Worm (Caenorhabditis elegans) whole organism, L2 larva: ENCODE results near the gene trcs-2.

ENCODE experiments used
- C34F6.9 ChIP-seq: fragments of 150-350 bp; optimal IDR thresholded peaks from 2 replicates; lab custom pipeline; 2014; ENCODE audit warnings: missing biosample characterization, missing genetic modification characterization
- F13H6.1 ChIP-seq: sonication (generic microtip); optimal IDR thresholded peaks from 2 replicates; lab custom pipeline; 2016; ENCODE audit warnings: missing genetic modification characterization, missing compliant biosample characterization
- R02D3.7 ChIP-seq: fragments of 150-350 bp; optimal IDR thresholded peaks from 2 replicates; lab custom pipeline; 2014; ENCODE audit warnings: missing biosample characterization, missing genetic modification characterization
- Y55F3AM.14 ChIP-seq: fragments of 200-800 bp; sonication (Bioruptor generic); optimal IDR thresholded peaks from 2 replicates; lab custom pipeline; 2018; ENCODE audit warnings: mild to moderate bottlenecking, missing genetic modification characterization, missing compliant biosample characterization
- ZK546.5 ChIP-seq: sonication (generic microtip); optimal IDR thresholded peaks from 2 replicates; lab custom pipeline; 2017; ENCODE audit warnings: missing biosample characterization, missing genetic modification characterization
- aly-2 ChIP-seq: fragments of 150-350 bp; optimal IDR thresholded peaks from 2 replicates; lab custom pipeline; 2014; ENCODE audit warnings: missing biosample characterization, missing genetic modification characterization
- ama-1 ChIP-seq: fragments of 150-350 bp; optimal IDR thresholded peaks from 2 replicates; lab custom pipeline; 2018; ENCODE audit warnings: inconsistent platforms
- blmp-1 ChIP-seq: sonication (generic microtip); optimal IDR thresholded peaks from 2 replicates; lab custom pipeline; 2017; ENCODE audit warnings: missing genetic modification characterization, mild to moderate bottlenecking, missing compliant biosample characterization, antibody characterized with exemption, moderate library complexity; ENCODE audit not compliant: insufficient read depth
- ceh-16 ChIP-seq: fragments of 150-350 bp; optimal IDR thresholded peaks from 2 replicates; lab custom pipeline; 2014; ENCODE audit warnings: missing biosample characterization, missing genetic modification characterization
- ceh-82 ChIP-seq: fragments of 150-350 bp; optimal IDR thresholded peaks from 2 replicates; lab custom pipeline; 2014; ENCODE audit warnings: missing biosample characterization, missing genetic modification characterization
- crh-2 ChIP-seq: sonication (generic microtip); optimal IDR thresholded peaks from 2 replicates; lab custom pipeline; 2017; ENCODE audit warnings: missing biosample characterization, missing genetic modification characterization
- dmd-4 ChIP-seq: sonication (generic microtip); optimal IDR thresholded peaks from 2 replicates; lab custom pipeline; 2017; ENCODE audit warnings: missing biosample characterization, missing genetic modification characterization
- egl-27 ChIP-seq: sonication (generic microtip); optimal IDR thresholded peaks from 3 replicates; lab custom pipeline; 2017; ENCODE audit warnings: missing biosample characterization, missing genetic modification reagents, missing genetic modification characterization
- elt-3 ChIP-seq: sonication (generic microtip); optimal IDR thresholded peaks from 2 replicates; lab custom pipeline; 2017; ENCODE audit warnings: missing biosample characterization, missing genetic modification characterization
- fos-1 ChIP-seq: fragments of 150-350 bp; optimal IDR thresholded peaks from 2 replicates; lab custom pipeline; 2014; ENCODE audit warnings: missing biosample characterization, missing genetic modification characterization
- gmeb-1 ChIP-seq: fragments of 150-350 bp; optimal IDR thresholded peaks from 2 replicates; lab custom pipeline; 2014; ENCODE audit warnings: missing biosample characterization, missing genetic modification characterization
- lin-11 ChIP-seq: fragments of 150-350 bp; sonication (generic microtip); optimal IDR thresholded peaks from 2 replicates; lab custom pipeline; 2014; ENCODE audit warnings: missing biosample characterization, missing genetic modification characterization, inconsistent platforms, mixed read lengths
- lin-13 ChIP-seq: fragments of 150-350 bp; optimal IDR thresholded peaks from 2 replicates; lab custom pipeline; 2014; ENCODE audit warnings: missing biosample characterization, missing genetic modification reagents, missing genetic modification characterization
- lin-39 ChIP-seq: fragments of 150-350 bp; optimal IDR thresholded peaks from 2 replicates; lab custom pipeline; 2014; ENCODE audit warnings: missing biosample characterization, missing genetic modification reagents, missing genetic modification characterization
- lsy-2 ChIP-seq, 2 experiments: fragments of 150-350 bp in 1 of 2; sonication (generic microtip) in 1 of 2; optimal IDR thresholded peaks; 2 replicates each; lab custom pipeline; 2014 to 2017; ENCODE audit warnings: missing biosample characterization in 2 of 2, missing genetic modification characterization in 2 of 2
- mab-5 ChIP-seq: fragments of 150-350 bp; optimal IDR thresholded peaks from 2 replicates; lab custom pipeline; 2014; ENCODE audit warnings: missing biosample characterization, missing genetic modification characterization
- mdl-1 ChIP-seq, 2 experiments: fragments of 150-350 bp in 1 of 2; sonication (generic microtip) in 1 of 2; optimal IDR thresholded peaks; 2 replicates each; lab custom pipeline; 2017; ENCODE audit warnings: missing biosample characterization in 2 of 2, missing genetic modification characterization in 2 of 2
- nhr-10 ChIP-seq: sonication (generic microtip); optimal IDR thresholded peaks from 2 replicates; lab custom pipeline; 2017; ENCODE audit warnings: missing biosample characterization, missing genetic modification characterization
- nhr-11 ChIP-seq: fragments of 150-350 bp; optimal IDR thresholded peaks from 2 replicates; lab custom pipeline; 2014; ENCODE audit warnings: missing biosample characterization, missing genetic modification characterization
- nhr-129 ChIP-seq: fragments of 150-350 bp; optimal IDR thresholded peaks from 2 replicates; lab custom pipeline; 2014; ENCODE audit warnings: missing biosample characterization, missing genetic modification characterization
- nhr-21 ChIP-seq: fragments of 150-350 bp; optimal IDR thresholded peaks from 2 replicates; lab custom pipeline; 2014; ENCODE audit warnings: missing biosample characterization, missing genetic modification characterization
- nhr-23 ChIP-seq: fragments of 150-350 bp; optimal IDR thresholded peaks from 2 replicates; lab custom pipeline; 2014; ENCODE audit warnings: missing biosample characterization, missing genetic modification reagents, missing genetic modification characterization
- nhr-237 ChIP-seq: fragments of 150-350 bp; optimal IDR thresholded peaks from 2 replicates; lab custom pipeline; 2014; ENCODE audit warnings: missing biosample characterization, missing genetic modification characterization
- nhr-6 ChIP-seq: fragments of 150-350 bp; optimal IDR thresholded peaks from 2 replicates; lab custom pipeline; 2014; ENCODE audit warnings: missing biosample characterization, missing genetic modification characterization
- peb-1 ChIP-seq: fragments of 150-350 bp; optimal IDR thresholded peaks from 2 replicates; lab custom pipeline; 2014; ENCODE audit warnings: missing biosample characterization, missing genetic modification characterization
- sem-4 ChIP-seq: fragments of 150-350 bp; optimal IDR thresholded peaks from 2 replicates; lab custom pipeline; 2014; ENCODE audit warnings: missing biosample characterization, missing genetic modification reagents, missing genetic modification characterization
- sma-3 ChIP-seq: sonication (generic microtip); optimal IDR thresholded peaks from 2 replicates; lab custom pipeline; 2016; ENCODE audit warnings: missing genetic modification reagents, missing genetic modification characterization, missing compliant biosample characterization
- sma-9 ChIP-seq, 2 experiments: fragments of 150-350 bp in 1 of 2; sonication (generic microtip) in 1 of 2; optimal IDR thresholded peaks; 2 replicates each; lab custom pipeline; 2014 to 2016; ENCODE audit warnings: missing genetic modification characterization in 2 of 2, mild to moderate bottlenecking in 1 of 2, missing biosample characterization in 1 of 2, missing compliant biosample characterization in 1 of 2, missing genetic modification reagents in 1 of 2, moderate library complexity in 1 of 2
- snpc-4 ChIP-seq: fragments of 150-350 bp; optimal IDR thresholded peaks from 2 replicates; lab custom pipeline; 2014; ENCODE audit warnings: missing biosample characterization, missing genetic modification characterization
- unc-55 ChIP-seq: fragments of 150-350 bp; sonication (generic microtip); optimal IDR thresholded peaks from 3 replicates; lab custom pipeline; 2014; ENCODE audit warnings: missing biosample characterization, missing genetic modification reagents, missing genetic modification characterization
- unc-62 ChIP-seq: fragments of 150-350 bp; optimal IDR thresholded peaks from 2 replicates; lab custom pipeline; 2014; ENCODE audit warnings: missing biosample characterization, missing genetic modification reagents, missing genetic modification characterization
- zag-1 ChIP-seq: fragments of 150-350 bp; optimal IDR thresholded peaks from 2 replicates; lab custom pipeline; 2014; ENCODE audit warnings: missing biosample characterization, missing genetic modification characterization
- ztf-1 ChIP-seq: fragments of 200-800 bp; sonication (Bioruptor generic); conservative IDR thresholded peaks from 2 replicates; pipeline ENCODE4 v1.3.6; 2022; ENCODE audit warnings: missing genetic modification characterization, missing compliant biosample characterization
- ztf-4 ChIP-seq: fragments of 150-350 bp; optimal IDR thresholded peaks from 2 replicates; lab custom pipeline; 2014; ENCODE audit warnings: missing biosample characterization, missing genetic modification characterization

trcs-2 gene

ce11 chrII:8710317-8710716, 12.0 kb upstream of the trcs-2 start, which contains the start of gene srg-15:
Gene srg-15 (minus strand): TSS chrII:8710417.
- TF ChIP-seq ztf-4 (no peak), dmd-4 (no peak), lin-13 (no peak), R02D3.7 (tag; lab: Kevin White, UChicago) (no peak), C34F6.9 (tag; lab: Kevin White, UChicago) (no peak), crh-2 (no peak), nhr-237 (tag; lab: Kevin White, UChicago) (no peak), zag-1 (tag; lab: Kevin White, UChicago) (no peak), nhr-11 (tag; lab: Kevin White, UChicago) (no peak), mdl-1 (tag; optimal IDR thresholded peaks at IDR 0.05; lab: Kevin White, UChicago) (no peak), ama-1 (lab: Kevin White, UChicago) (no peak), ceh-16 (no peak), elt-3 (tag; lab: Kevin White, UChicago) (no peak), fos-1 (tag; lab: Kevin White, UChicago) (no peak), lsy-2 (tag; optimal IDR thresholded peaks at IDR 0.05; lab: Kevin White, UChicago) (no peak), nhr-21 (tag; lab: Kevin White, UChicago) (no peak), nhr-23 (tag; lab: Kevin White, UChicago) (no peak), nhr-6 (tag; lab: Kevin White, UChicago) (no peak), ceh-82 (tag; lab: Kevin White, UChicago) (no peak)

ce11 chrII:8714913-8715447, 7.3 kb upstream of the trcs-2 start, which contains the start of the genes rab-21 and T01B7.13:
Gene rab-21 (minus strand): TSS chrII:8715013.
Gene T01B7.13 (plus strand): TSS chrII:8715397.
- TF ChIP-seq snpc-4 (tag; lab: Kevin White, UChicago): no peak
- TF ChIP-seq unc-55 (GFP tag; lab: Kevin White, UChicago): no peak
- no peak for TF ChIP-seq mab-5 (tag; lab: Kevin White, UChicago)
- TF ChIP-seq gmeb-1: no peak
- TF ChIP-seq ztf-1: no peak
- no peak for TF ChIP-seq mdl-1 (tag; optimal IDR thresholded peaks at IDR 0.05; lab: Kevin White, UChicago)
- TF ChIP-seq R02D3.7 (tag; lab: Kevin White, UChicago): no peak
- no peak for TF ChIP-seq sma-3 (GFP tag; lab: Kevin White, UChicago)
- TF ChIP-seq aly-2 (tag; lab: Kevin White, UChicago): no peak
- TF ChIP-seq zag-1 (tag; lab: Kevin White, UChicago): no peak
- TF ChIP-seq elt-3 (tag; lab: Kevin White, UChicago): no peak
- no peak for TF ChIP-seq fos-1 (tag; lab: Kevin White, UChicago)
- TF ChIP-seq, all 48 proteins: peak for 0

DNA sequence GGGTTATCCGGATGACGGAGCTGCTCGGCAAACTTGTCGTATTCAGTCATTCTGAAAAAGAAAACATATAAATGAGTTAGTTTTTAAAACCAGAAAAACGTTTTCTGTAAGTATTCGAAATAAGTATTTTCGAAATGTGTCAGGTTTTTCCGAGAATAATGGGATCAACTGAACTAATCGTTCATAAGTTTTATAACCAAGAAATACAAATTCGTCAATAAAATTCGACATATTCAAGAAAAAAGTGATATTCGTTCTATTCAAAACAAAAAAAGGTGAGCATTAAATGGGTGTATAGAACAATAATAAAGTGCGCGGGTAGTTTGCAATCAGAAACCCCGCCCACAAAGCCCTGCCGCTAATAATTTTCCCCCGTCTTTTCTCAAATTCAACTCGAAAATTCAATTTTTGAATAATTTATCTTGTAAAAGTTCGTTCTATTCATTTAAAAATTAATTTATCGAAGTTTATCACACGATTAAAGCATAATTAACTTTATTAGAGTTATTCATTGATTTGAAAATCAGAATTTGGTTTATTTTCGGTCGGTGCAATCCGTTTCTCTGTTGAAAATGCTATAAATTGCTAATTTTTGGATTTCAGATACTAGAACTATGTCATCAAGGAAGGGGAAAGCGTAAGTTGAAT, 5.9 kb upstream of the trcs-2 start, which contains the start of the genes cyn-11 and T01B7.5:
Gene cyn-11 (minus strand): TSS at position 51 of the 648 bp plus-strand sequence.
Gene T01B7.5 (plus strand): TSS at position 598 of the 648 bp plus-strand sequence.
- TF ChIP-seq nhr-10 (tag; lab: Kevin White, UChicago) (no peak), unc-62 (no peak), sma-9 (GFP tag; optimal IDR thresholded peaks at IDR 0.05; lab: Kevin White, UChicago) (peak; percentile 35), sma-9 (tag; optimal IDR thresholded peaks at IDR 0.05; lab: Kevin White, UChicago) (no peak), mdl-1 (tag; optimal IDR thresholded peaks at IDR 0.05; lab: Kevin White, UChicago) (no peak), nhr-21 (tag; lab: Kevin White, UChicago) (no peak), gmeb-1 (peak; percentile 9), sem-4 (tag; lab: Kevin White, UChicago) (peak; percentile 7), zag-1 (tag; lab: Kevin White, UChicago) (no peak), unc-55 (GFP tag; lab: Kevin White, UChicago) (no peak), F13H6.1 (tag; lab: Kevin White, UChicago) (no peak), ceh-16 (no peak), blmp-1 (no peak), R02D3.7 (tag; lab: Kevin White, UChicago) (no peak), lsy-2 (tag; optimal IDR thresholded peaks at IDR 0.05; lab: Kevin White, UChicago) (peak in 1 of 2 experiments; percentile 50), Y55F3AM.14 (no peak), ceh-82 (tag; lab: Kevin White, UChicago) (no peak), peb-1 (tag; lab: Kevin White, UChicago) (no peak), C34F6.9 (tag; lab: Kevin White, UChicago) (peak; percentile 33), fos-1 (tag; lab: Kevin White, UChicago) (no peak), mab-5 (tag; lab: Kevin White, UChicago) (no peak), egl-27 (tag; lab: Kevin White, UChicago) (no peak), crh-2 (peak; percentile 34), nhr-129 (tag; lab: Kevin White, UChicago) (peak; percentile 21), ZK546.5 (tag; lab: Kevin White, UChicago) (no peak), lin-11 (tag; lab: Kevin White, UChicago) (peak; percentile 4), aly-2 (tag; lab: Kevin White, UChicago) (no peak), ztf-4 (no peak), lin-39 (tag; lab: Kevin White, UChicago) (no peak)
